Worm (Caenorhabditis elegans): ENCODE measurements around the gene Y19D10B.6.

The Y19D10B.6 gene

ce11 chrV:2277260-2277659, 43.6 kb downstream of the Y19D10B.6 start (continued):
- TF ChIP-seq efl-1 (optimal IDR thresholded peaks at IDR 0.05) (no peak), efl-1 (GFP tag; optimal IDR thresholded peaks at IDR 0.05 in 1 of 2) (peak in 1 of 2 experiments; percentile 81)

- TF ChIP-seq egl-13 (tag; optimal IDR thresholded peaks at IDR 0.05) (no peak), pag-3 (tag; optimal IDR thresholded peaks at IDR 0.05; ENCODE audit: borderline replicate concordance, insufficient read depth) (no peak), dpl-1 (GFP tag; optimal IDR thresholded peaks at IDR 0.05) (no peak), lin-15B (tag; optimal IDR thresholded peaks at IDR 0.05) (no peak), sptf-1 (tag; optimal IDR thresholded peaks at IDR 0.05) (no peak), C04F5.9 (tag; optimal IDR thresholded peaks at IDR 0.05) (no peak), lsy-2 (tag; optimal IDR thresholded peaks at IDR 0.05) (no peak), hlh-4 (tag; optimal IDR thresholded peaks at IDR 0.05) (no peak), nhr-76 (tag; optimal IDR thresholded peaks at IDR 0.05) (no peak), tbx-2 (tag; optimal IDR thresholded peaks at IDR 0.05) (no peak), elt-2 (tag; optimal IDR thresholded peaks at IDR 0.05) (no peak), ztf-4 (tag; optimal IDR thresholded peaks at IDR 0.05) (no peak), sup-37 (GFP tag; optimal IDR thresholded peaks at IDR 0.05) (no peak), fkh-8 (tag; optimal IDR thresholded peaks at IDR 0.05) (no peak)
Measured at ce11 chrV:2274253-2274892, 46.5 kb downstream of the Y19D10B.6 start, which contains the start of the genes Y5H2A.4 and abu-4. Y5H2A.4 (minus strand) TSS chrV:2274353. abu-4 (plus strand) TSS chrV:2274842.

- TF ChIP-seq ces-1 (GFP tag; optimal IDR thresholded peaks at IDR 0.05) (no peak), unc-98 (GFP tag; IDR thresholded peaks at IDR 0.05) (no peak), ceh-82 (tag; optimal IDR thresholded peaks at IDR 0.05) (no peak), nhr-28 (tag; optimal IDR thresholded peaks at IDR 0.05) (no peak), snu-23 (GFP tag; optimal IDR thresholded peaks at IDR 0.05) (no peak), C34B4.2 (tag; optimal IDR thresholded peaks at IDR 0.05) (no peak), pag-3 (tag; optimal IDR thresholded peaks at IDR 0.05; ENCODE audit: borderline replicate concordance, insufficient read depth) (no peak), ama-1 (optimal IDR thresholded peaks at IDR 0.05) (no peak)
Measured at ce11 chrV:2271750-2272149, 49.2 kb downstream of the Y19D10B.6 start, which contains the start of gene Y5H2A.1. Y5H2A.1 (minus strand) TSS chrV:2271850.
